Worm (Caenorhabditis elegans): Measurements from ENCODE around the gene rps-16.
A peak's percentile ranks its signal among the peaks of the same experiment; 100 is the strongest.

The rps-16 gene

ce11 chrV:15002184-15002690, 1.9 kb upstream of the rps-16 start, which contains the start of the genes fib-1 and mut-15:
TSS of gene fib-1 (minus strand) at chrV:15002223.
TSS of gene mut-15 (plus strand) at chrV:15002543.
- TF ChIP-seq sea-1 (GFP tag; conservative IDR thresholded peaks at IDR 0.05) (no peak), flt-1 (GFP tag; IDR thresholded peaks at IDR 0.05) (no peak), F13C5.2 (tag; optimal IDR thresholded peaks at IDR 0.05) (peak; percentile 86), B0310.2 (tag; optimal IDR thresholded peaks at IDR 0.05) (peak; percentile 24), tra-4 (tag; optimal IDR thresholded peaks at IDR 0.05) (no peak), hnd-1 (tag; optimal IDR thresholded peaks at IDR 0.05) (no peak), ama-1 (optimal IDR thresholded peaks at IDR 0.05) (no peak), pes-1 (GFP tag; IDR thresholded peaks at IDR 0.05) (no peak; the same call in 1 of the 2 replicates), ceh-13 (GFP tag; optimal IDR thresholded peaks at IDR 0.05) (peak; percentile 41), aly-1 (tag; optimal IDR thresholded peaks at IDR 0.05) (no peak), tbx-37 (GFP tag; conservative IDR thresholded peaks at IDR 0.05) (no peak; the same call in 1 of the 2 replicates), scrt-1 (GFP tag; IDR thresholded peaks at IDR 0.05) (no peak), ets-7 (tag; optimal IDR thresholded peaks at IDR 0.05) (peak; percentile 60), ceh-36 (tag; optimal IDR thresholded peaks at IDR 0.05) (no peak), hmg-4 (GFP tag; optimal IDR thresholded peaks at IDR 0.05) (peak; percentile 48), tbx-11 (GFP tag; IDR thresholded peaks at IDR 0.05) (no peak), hmbx-1 (tag; optimal IDR thresholded peaks at IDR 0.05) (no peak)

ce11 chrV:15001536-15001935, 1.2 kb upstream of the rps-16 start:
- TF ChIP-seq ceh-36 (tag; optimal IDR thresholded peaks at IDR 0.05): no peak
- no peak for TF ChIP-seq hmbx-1 (tag; optimal IDR thresholded peaks at IDR 0.05)
- no peak for TF ChIP-seq B0310.2 (tag; optimal IDR thresholded peaks at IDR 0.05)
- TF ChIP-seq F13C5.2 (tag; optimal IDR thresholded peaks at IDR 0.05): no peak
- TF ChIP-seq hmg-4 (GFP tag; optimal IDR thresholded peaks at IDR 0.05): no peak

ce11 chrV:14999485-15000023, 787 bp downstream of the rps-16 start, which contains the start of gene T01C3.11:
TSS of gene T01C3.11 (plus strand) at chrV:14999535.
- TF ChIP-seq flt-1 (GFP tag; IDR thresholded peaks at IDR 0.05) (no peak), ama-1 (optimal IDR thresholded peaks at IDR 0.05) (no peak), sea-1 (GFP tag; conservative IDR thresholded peaks at IDR 0.05) (no peak), tbx-11 (GFP tag; IDR thresholded peaks at IDR 0.05) (no peak), hnd-1 (tag; optimal IDR thresholded peaks at IDR 0.05) (no peak), hmbx-1 (tag; optimal IDR thresholded peaks at IDR 0.05) (no peak), hmg-4 (GFP tag; optimal IDR thresholded peaks at IDR 0.05) (no peak), scrt-1 (GFP tag; IDR thresholded peaks at IDR 0.05) (no peak), ceh-36 (tag; optimal IDR thresholded peaks at IDR 0.05) (no peak), tra-4 (tag; optimal IDR thresholded peaks at IDR 0.05) (no peak), F13C5.2 (tag; optimal IDR thresholded peaks at IDR 0.05) (no peak), ets-7 (tag; optimal IDR thresholded peaks at IDR 0.05) (no peak)

ce11 chrV:14996236-14996635, 4.1 kb downstream of the rps-16 start, which contains the start of gene irld-14:
TSS of gene irld-14 (plus strand) at chrV:14996536.
- no peak for TF ChIP-seq tra-4 (tag; optimal IDR thresholded peaks at IDR 0.05)
- TF ChIP-seq hmbx-1 (tag; optimal IDR thresholded peaks at IDR 0.05): no peak
- no peak for TF ChIP-seq ceh-13 (GFP tag; optimal IDR thresholded peaks at IDR 0.05)
- TF ChIP-seq scrt-1 (GFP tag; IDR thresholded peaks at IDR 0.05): no peak
- no peak for TF ChIP-seq B0310.2 (tag; optimal IDR thresholded peaks at IDR 0.05)
- TF ChIP-seq tbx-11 (GFP tag; IDR thresholded peaks at IDR 0.05): no peak
- TF ChIP-seq tbx-37 (GFP tag; conservative IDR thresholded peaks at IDR 0.05): no peak
- TF ChIP-seq ama-1 (optimal IDR thresholded peaks at IDR 0.05): no peak
- no peak for TF ChIP-seq ets-7 (tag; optimal IDR thresholded peaks at IDR 0.05)
- TF ChIP-seq sea-1 (GFP tag; conservative IDR thresholded peaks at IDR 0.05): no peak
- TF ChIP-seq pes-1 (GFP tag; IDR thresholded peaks at IDR 0.05): no peak
- no peak for TF ChIP-seq hmg-4 (GFP tag; optimal IDR thresholded peaks at IDR 0.05)
- TF ChIP-seq flt-1 (GFP tag; IDR thresholded peaks at IDR 0.05): no peak
- TF ChIP-seq F13C5.2 (tag; optimal IDR thresholded peaks at IDR 0.05): no peak
- TF ChIP-seq hnd-1 (tag; optimal IDR thresholded peaks at IDR 0.05): no peak
- TF ChIP-seq aly-1 (tag; optimal IDR thresholded peaks at IDR 0.05): no peak
- no peak for TF ChIP-seq ceh-36 (tag; optimal IDR thresholded peaks at IDR 0.05)

ce11 chrV:14993620-14994019, 6.7 kb downstream of the rps-16 start, which contains the start of gene fil-1:
TSS of gene fil-1 (plus strand) at chrV:14993838.
- no peak for TF ChIP-seq scrt-1 (GFP tag; IDR thresholded peaks at IDR 0.05)
- TF ChIP-seq tra-4 (tag; optimal IDR thresholded peaks at IDR 0.05): no peak
- no peak for TF ChIP-seq B0310.2 (tag; optimal IDR thresholded peaks at IDR 0.05)

- TF ChIP-seq pes-1 (GFP tag; IDR thresholded peaks at IDR 0.05) (no peak), B0310.2 (tag; optimal IDR thresholded peaks at IDR 0.05) (no peak), scrt-1 (GFP tag; IDR thresholded peaks at IDR 0.05) (no peak), tra-4 (tag; optimal IDR thresholded peaks at IDR 0.05) (no peak), flt-1 (GFP tag; IDR thresholded peaks at IDR 0.05) (no peak), tbx-37 (GFP tag; conservative IDR thresholded peaks at IDR 0.05) (no peak), hmg-4 (GFP tag; optimal IDR thresholded peaks at IDR 0.05) (no peak), aly-1 (tag; optimal IDR thresholded peaks at IDR 0.05) (no peak), ceh-36 (tag; optimal IDR thresholded peaks at IDR 0.05) (no peak), F13C5.2 (tag; optimal IDR thresholded peaks at IDR 0.05) (no peak), ets-7 (tag; optimal IDR thresholded peaks at IDR 0.05) (no peak), ama-1 (optimal IDR thresholded peaks at IDR 0.05) (no peak), sea-1 (GFP tag; conservative IDR thresholded peaks at IDR 0.05) (no peak), hmbx-1 (tag; optimal IDR thresholded peaks at IDR 0.05) (no peak), hnd-1 (tag; optimal IDR thresholded peaks at IDR 0.05) (no peak), tbx-11 (GFP tag; IDR thresholded peaks at IDR 0.05) (no peak), ceh-13 (GFP tag; optimal IDR thresholded peaks at IDR 0.05) (no peak)
Measured at ce11 chrV:14992627-14993117, 7.7 kb downstream of the rps-16 start, which contains the start of gene T01C3.3. TSS of gene T01C3.3 (minus strand) at chrV:14992677.

ce11 chrV:14991489-14991888, 8.9 kb downstream of the rps-16 start:
- TF ChIP-seq flt-1 (GFP tag; IDR thresholded peaks at IDR 0.05) (no peak), ceh-36 (tag; optimal IDR thresholded peaks at IDR 0.05) (no peak), tra-4 (tag; optimal IDR thresholded peaks at IDR 0.05) (no peak), pes-1 (GFP tag; IDR thresholded peaks at IDR 0.05) (no peak), F13C5.2 (tag; optimal IDR thresholded peaks at IDR 0.05) (no peak), B0310.2 (tag; optimal IDR thresholded peaks at IDR 0.05) (no peak), tbx-11 (GFP tag; IDR thresholded peaks at IDR 0.05) (no peak), ceh-13 (GFP tag; optimal IDR thresholded peaks at IDR 0.05) (no peak), hnd-1 (tag; optimal IDR thresholded peaks at IDR 0.05) (no peak), ama-1 (optimal IDR thresholded peaks at IDR 0.05) (no peak), scrt-1 (GFP tag; IDR thresholded peaks at IDR 0.05) (no peak), ets-7 (tag; optimal IDR thresholded peaks at IDR 0.05) (no peak), hmg-4 (GFP tag; optimal IDR thresholded peaks at IDR 0.05) (no peak), sea-1 (GFP tag; conservative IDR thresholded peaks at IDR 0.05) (no peak), hmbx-1 (tag; optimal IDR thresholded peaks at IDR 0.05) (no peak), aly-1 (tag; optimal IDR thresholded peaks at IDR 0.05) (no peak), tbx-37 (GFP tag; conservative IDR thresholded peaks at IDR 0.05) (no peak)

Measured in whole organism, early embryonic.